Fruit fly (Drosophila melanogaster) whole organism, prepupa: ENCODE measurements around the gene Shaw.

Experiments used
- CG15336 ChIP-seq: fragments of 200-800 bp; sonication (Bioruptor generic); IDR thresholded peaks from 2 replicates; pipeline ENCODE4 v1.3.6; 2022; ENCODE audit warnings: missing biosample characterization, missing genetic modification characterization
- CG1621 ChIP-seq: fragments of 200-800 bp; sonication (Bioruptor generic); optimal IDR thresholded peaks from 3 replicates; lab custom pipeline; 2018; ENCODE audit warnings: missing biosample characterization, mild to moderate bottlenecking, missing genetic modification characterization
- CG34406 ChIP-seq: fragments of 200-800 bp; sonication (Bioruptor generic); optimal IDR thresholded peaks from 3 replicates; lab custom pipeline; 2016; ENCODE audit warnings: missing biosample characterization, missing genetic modification characterization
- CG6163 ChIP-seq: fragments of 200-800 bp; sonication (Bioruptor generic); IDR thresholded peaks from 3 replicates; pipeline ENCODE4 v1.3.6; 2022; ENCODE audit warnings: missing biosample characterization, missing genetic modification characterization
- CG6854 ChIP-seq: fragments of 200-800 bp; sonication (Bioruptor generic); optimal IDR thresholded peaks from 2 replicates; lab custom pipeline; 2017; ENCODE audit warnings: missing biosample characterization, mild to moderate bottlenecking, missing genetic modification characterization
- Eip93F ChIP-seq: fragments of 200-800 bp; sonication (Bioruptor generic); optimal IDR thresholded peaks from 2 replicates; lab custom pipeline; 2016; ENCODE audit warnings: missing biosample characterization, mild to moderate bottlenecking, missing genetic modification characterization
- Lpt ChIP-seq: fragments of 200-800 bp; sonication (Bioruptor generic); optimal IDR thresholded peaks from 3 replicates; lab custom pipeline; 2016; ENCODE audit warnings: missing biosample characterization, missing genetic modification characterization
- OdsH ChIP-seq: fragments of 200-800 bp; sonication (Bioruptor generic); optimal IDR thresholded peaks from 3 replicates; lab custom pipeline; 2016; ENCODE audit warnings: missing biosample characterization, missing genetic modification characterization
- Smox ChIP-seq: fragments of 200-800 bp; sonication (Bioruptor generic); optimal IDR thresholded peaks from 3 replicates; lab custom pipeline; 2016; ENCODE audit warnings: missing biosample characterization, missing genetic modification characterization
- eg ChIP-seq: fragments of 200-800 bp; sonication (Bioruptor generic); IDR thresholded peaks from 3 replicates; pipeline ENCODE4 v1.3.6; 2022; ENCODE audit warnings: missing biosample characterization, missing genetic modification characterization
- fd85E ChIP-seq: fragments of 200-800 bp; sonication (Bioruptor generic); optimal IDR thresholded peaks from 3 replicates; lab custom pipeline; 2016; ENCODE audit warnings: missing biosample characterization, missing genetic modification characterization
- spab ChIP-seq: fragments of 200-800 bp; sonication (Bioruptor generic); optimal IDR thresholded peaks from 2 replicates; lab custom pipeline; 2017; ENCODE audit warnings: missing biosample characterization, mild to moderate bottlenecking, missing genetic modification characterization, missing genetic modification reagents
- ss ChIP-seq, 2 experiments: fragments of 200-800 bp; sonication (Bioruptor generic); optimal IDR thresholded peaks; 2 replicates in 1 of 2; 3 replicates in 1 of 2; lab custom pipeline; 2017 to 2018; ENCODE audit warnings: mild to moderate bottlenecking in 2 of 2, missing biosample characterization in 2 of 2, missing genetic modification characterization in 2 of 2, moderate library complexity in 1 of 2

- TF ChIP-seq ss (GFP tag; optimal IDR thresholded peaks at IDR 0.05; lab: Kevin White, UChicago) (no peak), eg (no peak), Smox (no peak), CG6854 (no peak), CG34406 (GFP tag; lab: Kevin White, UChicago) (no peak), spab (GFP tag; lab: Kevin White, UChicago) (no peak), CG1621 (tag; lab: Kevin White, UChicago) (no peak), OdsH (GFP tag; lab: Kevin White, UChicago) (no peak), CG15336 (no peak), fd85E (no peak), CG6163 (GFP tag; lab: Robert Waterston, UW) (no peak), Eip93F (GFP tag; lab: Kevin White, UChicago) (no peak), Lpt (GFP tag; lab: Kevin White, UChicago) (no peak)
Measured at dm6 chr2L:3777485-3777884, 59.5 kb downstream of the Shaw start.
